Worm (Caenorhabditis elegans): Measurements from ENCODE around the gene clec-55.

- TF ChIP-seq unc-130 (GFP tag; optimal IDR thresholded peaks at IDR 0.05) (no peak), tra-1 (GFP tag; IDR thresholded peaks at IDR 0.05) (no peak), lin-13 (GFP tag; optimal IDR thresholded peaks at IDR 0.05) (no peak), unc-62 (GFP tag; optimal IDR thresholded peaks at IDR 0.05 in 1 of 2) (no peak), unc-62 (tag; optimal IDR thresholded peaks at IDR 0.05) (no peak), snpc-4 (tag; optimal IDR thresholded peaks at IDR 0.05) (no peak), fkh-10 (GFP tag; optimal IDR thresholded peaks at IDR 0.05) (no peak), nhr-48 (tag; optimal IDR thresholded peaks at IDR 0.05) (no peak), mdl-1 (tag; optimal IDR thresholded peaks at IDR 0.05) (no peak), ceh-44 (GFP tag; IDR thresholded peaks at IDR 0.05) (no peak)
Observed at ce11 chrV:14464368-14464767, 14.7 kb upstream of the clec-55 start, which contains the start of gene F08H9.4.

Data from whole organism, L4 larva.